Worm (Caenorhabditis elegans) whole organism, L1 larva: ENCODE results near the gene C17B7.3.

Source experiments
- C16A3.4 ChIP-seq: fragments of 150-350 bp; optimal IDR thresholded peaks from 2 replicates; lab custom pipeline; 2014; ENCODE audit warnings: missing biosample characterization, missing genetic modification characterization
- Y116A8C.19 ChIP-seq: sonication (generic microtip); optimal IDR thresholded peaks from 2 replicates; lab custom pipeline; 2016; ENCODE audit warnings: missing compliant biosample characterization, missing genetic modification characterization, borderline replicate concordance
- aha-1 ChIP-seq: fragments of 150-350 bp; optimal IDR thresholded peaks from 2 replicates; lab custom pipeline; 2014; ENCODE audit warnings: missing biosample characterization, missing genetic modification characterization
- ama-1 ChIP-seq: fragments of 150-350 bp; optimal IDR thresholded peaks from 2 replicates; lab custom pipeline; 2014
- blmp-1 ChIP-seq: fragments of 150-350 bp; optimal IDR thresholded peaks from 2 replicates; lab custom pipeline; 2014; ENCODE audit warnings: missing biosample characterization, missing genetic modification characterization
- ceh-63 ChIP-seq: fragments of 200-800 bp; sonication (Bioruptor generic); optimal IDR thresholded peaks from 2 replicates; lab custom pipeline; 2018; ENCODE audit warnings: mild to moderate bottlenecking, missing genetic modification characterization, missing compliant biosample characterization
- ceh-82 ChIP-seq, 3 experiments: fragments of 150-350 bp in 1 of 3; sonication (generic microtip) in 2 of 3; optimal IDR thresholded peaks; 2 replicates each; lab custom pipeline; 2014 to 2017; ENCODE audit warnings: missing biosample characterization in 3 of 3, missing genetic modification characterization in 3 of 3
- ceh-88 ChIP-seq: fragments of 200-800 bp; sonication (Bioruptor generic); IDR thresholded peaks from 2 replicates; pipeline ENCODE4 v1.3.6; 2022; ENCODE audit warnings: missing genetic modification characterization, missing compliant biosample characterization
- dpl-1 ChIP-seq, 3 experiments: fragments of 150-350 bp in 2 of 3; sonication (generic microtip) in 1 of 3; optimal IDR thresholded peaks; 2 replicates each; lab custom pipeline; 2014 to 2017; ENCODE audit warnings: missing biosample characterization in 3 of 3, missing genetic modification characterization in 3 of 3, missing genetic modification reagents in 3 of 3
- efl-1 ChIP-seq, 4 experiments: fragments of 150-350 bp; optimal IDR thresholded peaks in 3 of 4; peaks in 1 of 4; 1 replicate in 1 of 4; 2 replicates in 3 of 4; lab custom pipeline; 2014; ENCODE audit warnings: missing biosample characterization in 2 of 4, missing genetic modification characterization in 2 of 4, missing genetic modification reagents in 2 of 4
- elt-2 ChIP-seq: sonication (generic microtip); optimal IDR thresholded peaks from 2 replicates; lab custom pipeline; 2016; ENCODE audit warnings: missing genetic modification characterization, mild to moderate bottlenecking, inconsistent platforms, missing compliant biosample characterization, missing genetic modification reagents
- ets-5 ChIP-seq: fragments of 200-800 bp; sonication (Bioruptor generic); IDR thresholded peaks from 2 replicates; pipeline ENCODE4 v1.3.6; 2022; ENCODE audit warnings: missing genetic modification characterization, missing compliant biosample characterization
- fkh-8 ChIP-seq: sonication (generic microtip); optimal IDR thresholded peaks from 2 replicates; lab custom pipeline; 2016; ENCODE audit warnings: mild to moderate bottlenecking, missing genetic modification characterization, missing compliant biosample characterization
- hlh-17 ChIP-seq: fragments of 200-800 bp; sonication (Bioruptor generic); optimal IDR thresholded peaks from 2 replicates; lab custom pipeline; 2018; ENCODE audit warnings: missing genetic modification characterization, mild to moderate bottlenecking, missing compliant biosample characterization, moderate library complexity, borderline replicate concordance
- irx-1 ChIP-seq: sonication (generic microtip); optimal IDR thresholded peaks from 2 replicates; lab custom pipeline; 2016; ENCODE audit warnings: missing genetic modification characterization, missing compliant biosample characterization
- isw-1 ChIP-seq: fragments of 200-800 bp; sonication (Bioruptor generic); IDR thresholded peaks from 2 replicates; pipeline ENCODE4 v1.3.6; 2022; ENCODE audit warnings: missing genetic modification characterization, missing compliant biosample characterization
- jun-1 ChIP-seq: fragments of 150-350 bp; optimal IDR thresholded peaks from 2 replicates; lab custom pipeline; 2014; ENCODE audit warnings: missing biosample characterization, missing genetic modification reagents, missing genetic modification characterization
- lin-14 ChIP-seq: fragments of 200-800 bp; sonication (Bioruptor generic); optimal IDR thresholded peaks from 2 replicates; lab custom pipeline; 2018; ENCODE audit warnings: mild to moderate bottlenecking, missing genetic modification characterization, moderate library complexity, missing compliant biosample characterization
- lin-15B ChIP-seq: fragments of 150-350 bp; sonication (generic microtip); optimal IDR thresholded peaks from 3 replicates; lab custom pipeline; 2014; ENCODE audit warnings: missing biosample characterization, missing genetic modification characterization
- lin-35 ChIP-seq, 2 experiments: fragments of 150-350 bp; optimal IDR thresholded peaks; 2 replicates each; lab custom pipeline; 2014; ENCODE audit warnings: missing biosample characterization in 2 of 2, missing genetic modification characterization in 2 of 2, missing genetic modification reagents in 2 of 2
- mdl-1 ChIP-seq, 2 experiments: fragments of 150-350 bp; optimal IDR thresholded peaks; 2 replicates each; lab custom pipeline; 2014 to 2017; ENCODE audit warnings: missing biosample characterization in 2 of 2, missing genetic modification characterization in 2 of 2, inconsistent platforms in 1 of 2
- mef-2 ChIP-seq: fragments of 150-350 bp; optimal IDR thresholded peaks from 2 replicates; lab custom pipeline; 2014; ENCODE audit warnings: missing biosample characterization, missing genetic modification characterization
- nhr-11 ChIP-seq: fragments of 150-350 bp; optimal IDR thresholded peaks from 2 replicates; lab custom pipeline; 2014; ENCODE audit warnings: missing biosample characterization, missing genetic modification characterization
- nhr-12 ChIP-seq: sonication (generic microtip); optimal IDR thresholded peaks from 2 replicates; lab custom pipeline; 2017; ENCODE audit warnings: missing biosample characterization, missing genetic modification characterization
- nhr-19 ChIP-seq: fragments of 200-800 bp; sonication (Bioruptor generic); conservative IDR thresholded peaks from 2 replicates; pipeline ENCODE4 v1.3.6; 2022; ENCODE audit warnings: missing genetic modification characterization, missing compliant biosample characterization
- nhr-20 ChIP-seq: sonication (generic microtip); optimal IDR thresholded peaks from 2 replicates; lab custom pipeline; 2016; ENCODE audit warnings: mild to moderate bottlenecking, missing genetic modification characterization, missing compliant biosample characterization
- nhr-47 ChIP-seq: sonication (generic microtip); optimal IDR thresholded peaks from 2 replicates; lab custom pipeline; 2016; ENCODE audit warnings: mild to moderate bottlenecking, missing genetic modification characterization, moderate library complexity, missing compliant biosample characterization
- nhr-71 ChIP-seq: sonication (generic microtip); optimal IDR thresholded peaks from 2 replicates; lab custom pipeline; 2016; ENCODE audit warnings: mild to moderate bottlenecking, missing genetic modification characterization, moderate library complexity, missing compliant biosample characterization
- nhr-76 ChIP-seq: sonication (generic microtip); optimal IDR thresholded peaks from 2 replicates; lab custom pipeline; 2017; ENCODE audit warnings: missing biosample characterization, missing genetic modification characterization
- nhr-84 ChIP-seq: sonication (generic microtip); optimal IDR thresholded peaks from 2 replicates; lab custom pipeline; 2017; ENCODE audit warnings: missing biosample characterization, missing genetic modification characterization
- nhr-85 ChIP-seq: sonication (generic microtip); peaks from one replicate; lab custom pipeline; 2016; ENCODE audit warnings: missing genetic modification characterization, inconsistent platforms, missing compliant biosample characterization
- pag-3 ChIP-seq: sonication (generic microtip); optimal IDR thresholded peaks from 2 replicates; lab custom pipeline; 2017; ENCODE audit warnings: missing genetic modification characterization, mild to moderate bottlenecking, missing compliant biosample characterization, antibody characterized with exemption, borderline replicate concordance; ENCODE audit not compliant: insufficient read depth
- pax-3 ChIP-seq: fragments of 200-800 bp; sonication (Bioruptor generic); optimal IDR thresholded peaks from 2 replicates; lab custom pipeline; 2018; ENCODE audit warnings: mild to moderate bottlenecking, missing genetic modification characterization, moderate library complexity, missing compliant biosample characterization
- pqm-1 ChIP-seq: sonication (generic microtip); optimal IDR thresholded peaks from 3 replicates; lab custom pipeline; 2017; ENCODE audit warnings: missing biosample characterization, missing genetic modification characterization
- rnt-1 ChIP-seq: sonication (generic microtip); optimal IDR thresholded peaks from 2 replicates; lab custom pipeline; 2016; ENCODE audit warnings: mild to moderate bottlenecking, missing genetic modification characterization, moderate library complexity, missing compliant biosample characterization
- skn-1 ChIP-seq: fragments of 150-350 bp; optimal IDR thresholded peaks from 2 replicates; lab custom pipeline; 2014; ENCODE audit warnings: missing biosample characterization, missing genetic modification characterization
- snpc-4 ChIP-seq: fragments of 150-350 bp; optimal IDR thresholded peaks from 2 replicates; lab custom pipeline; 2014; ENCODE audit warnings: missing biosample characterization, missing genetic modification characterization
- snu-23 ChIP-seq: sonication (generic microtip); optimal IDR thresholded peaks from 2 replicates; lab custom pipeline; 2016; ENCODE audit warnings: missing genetic modification characterization, missing compliant biosample characterization
- sox-4 ChIP-seq: sonication (generic microtip); optimal IDR thresholded peaks from 2 replicates; lab custom pipeline; 2016; ENCODE audit warnings: missing genetic modification characterization, missing compliant biosample characterization
- sup-37 ChIP-seq: fragments of 200-800 bp; sonication (Bioruptor generic); optimal IDR thresholded peaks from 2 replicates; lab custom pipeline; 2018; ENCODE audit warnings: mild to moderate bottlenecking, missing genetic modification characterization, missing compliant biosample characterization
- swsn-7 ChIP-seq: sonication (generic microtip); optimal IDR thresholded peaks from 2 replicates; lab custom pipeline; 2016; ENCODE audit warnings: missing genetic modification characterization, missing compliant biosample characterization
- tbx-2 ChIP-seq: sonication (generic microtip); optimal IDR thresholded peaks from 2 replicates; lab custom pipeline; 2016; ENCODE audit warnings: missing genetic modification characterization, missing compliant biosample characterization
- unc-98 ChIP-seq: fragments of 200-800 bp; sonication (Bioruptor generic); IDR thresholded peaks from 2 replicates; pipeline ENCODE4 v1.3.6; 2022; ENCODE audit warnings: missing genetic modification characterization, missing compliant biosample characterization
- xbp-1 ChIP-seq: sonication (generic microtip); optimal IDR thresholded peaks from 2 replicates; lab custom pipeline; 2016; ENCODE audit warnings: missing genetic modification characterization, missing compliant biosample characterization
- zip-4 ChIP-seq: fragments of 200-800 bp; sonication (Bioruptor generic); optimal IDR thresholded peaks from 2 replicates; lab custom pipeline; 2018; ENCODE audit warnings: mild to moderate bottlenecking, missing genetic modification characterization, moderate library complexity, missing compliant biosample characterization

The C17B7.3 gene

DNA sequence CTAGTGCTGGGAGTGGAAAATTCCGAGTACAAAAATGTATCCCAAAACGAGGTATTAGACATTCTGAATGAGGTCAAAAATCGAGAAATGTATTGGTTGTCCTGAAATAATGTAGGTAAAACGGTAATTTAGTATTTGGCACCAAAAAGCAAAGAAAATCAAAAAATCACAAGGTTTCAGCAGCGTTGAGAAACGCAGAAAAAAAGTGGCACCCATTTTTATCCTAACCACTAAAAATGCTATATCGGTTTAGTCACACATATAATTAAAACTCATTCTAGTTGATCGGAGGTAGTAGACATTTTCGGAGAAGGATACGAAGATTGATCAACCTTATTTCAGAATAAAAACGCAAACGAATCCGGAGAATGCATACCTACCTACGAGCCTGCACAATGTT lies 30.1 kb downstream of the C17B7.3 start, which contains the start of gene srx-121:
srx-121 (minus strand) TSS at position 101 of the 400 bp plus-strand sequence.
- TF ChIP-seq pag-3 (tag; lab: Kevin White, UChicago): no peak
- no peak for TF ChIP-seq nhr-11 (tag; lab: Kevin White, UChicago)
- no peak for TF ChIP-seq tbx-2
- no peak for TF ChIP-seq jun-1 (tag; lab: Kevin White, UChicago)
- no peak for TF ChIP-seq pax-3 (tag; lab: Kevin White, UChicago)
- no peak for TF ChIP-seq pqm-1 (tag; lab: Kevin White, UChicago)
- TF ChIP-seq elt-2 (tag; lab: Kevin White, UChicago): no peak
- TF ChIP-seq C16A3.4 (tag; lab: Kevin White, UChicago): no peak

DNA sequence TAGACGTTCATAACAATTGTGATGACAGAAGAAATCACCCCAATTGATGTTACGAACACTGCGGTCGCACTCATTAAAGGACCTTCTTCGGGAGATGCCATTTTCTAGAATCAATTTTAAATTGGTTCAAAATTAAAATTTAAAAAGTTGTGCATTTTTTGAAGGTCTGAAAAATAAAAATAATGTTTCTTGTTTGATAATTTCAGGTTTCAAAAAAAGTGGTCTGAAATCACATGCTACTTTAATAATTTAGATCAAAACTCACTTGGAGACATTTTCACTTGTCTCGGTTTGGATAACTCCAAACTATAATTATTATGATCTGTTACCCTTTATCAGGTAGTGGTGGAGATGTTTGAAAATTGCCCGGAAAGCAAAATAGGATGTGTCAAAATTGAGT lies 34.4 kb downstream of the C17B7.3 start, which contains the start of gene srbc-2:
srbc-2 (minus strand) TSS at position 101 of the 400 bp plus-strand sequence.
- no peak for TF ChIP-seq elt-2 (tag; lab: Kevin White, UChicago)
- TF ChIP-seq mdl-1 (tag; optimal IDR thresholded peaks at IDR 0.05; lab: Kevin White, UChicago): no peak
- no peak for TF ChIP-seq skn-1 (tag; lab: Kevin White, UChicago)
- no peak for TF ChIP-seq ceh-88
- no peak for TF ChIP-seq ceh-82 (tag; optimal IDR thresholded peaks at IDR 0.05; lab: Kevin White, UChicago)
- TF ChIP-seq ama-1: no peak
- no peak for TF ChIP-seq hlh-17 (GFP tag; lab: Kevin White, UChicago)
- no peak for TF ChIP-seq nhr-85
- TF ChIP-seq lin-15B (tag; lab: Kevin White, UChicago): no peak
- no peak for TF ChIP-seq ets-5
- TF ChIP-seq isw-1: no peak
- no peak for TF ChIP-seq nhr-11 (tag; lab: Kevin White, UChicago)
- no peak for TF ChIP-seq nhr-12 (tag; lab: Kevin White, UChicago)
- no peak for TF ChIP-seq nhr-84 (tag; lab: Kevin White, UChicago)
- no peak for TF ChIP-seq Y116A8C.19 (tag; lab: Kevin White, UChicago)
- TF ChIP-seq mef-2 (tag; lab: Kevin White, UChicago): no peak
- no peak for TF ChIP-seq irx-1 (tag; lab: Kevin White, UChicago)
- no peak for TF ChIP-seq fkh-8

DNA sequence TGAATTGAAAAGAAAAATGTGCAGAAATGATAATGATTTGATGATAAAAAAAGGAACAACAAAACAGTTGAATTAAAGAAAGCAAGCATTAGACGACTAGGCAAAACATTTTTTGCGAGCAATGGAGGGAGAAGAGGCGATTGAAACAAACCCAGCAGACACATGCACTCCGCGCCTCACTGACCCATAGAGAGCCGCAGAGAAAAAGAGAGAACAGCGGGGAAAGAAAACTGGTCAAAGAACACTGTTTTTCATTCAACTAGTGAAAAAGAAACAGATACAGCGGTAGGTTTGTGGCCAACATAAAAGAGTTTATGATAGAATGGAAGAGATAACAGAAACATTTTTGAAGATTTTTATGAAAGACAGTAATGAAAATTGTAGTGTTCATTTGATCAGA lies 45.7 kb downstream of the C17B7.3 start:
- TF ChIP-seq mdl-1 (tag; optimal IDR thresholded peaks at IDR 0.05; lab: Kevin White, UChicago) (no peak), rnt-1 (peak; percentile 58), efl-1 (optimal IDR thresholded peaks at IDR 0.05; lab: Kevin White, UChicago) (peak; percentile 15 to 17), efl-1 (GFP tag; optimal IDR thresholded peaks at IDR 0.05 in 1 of 2; lab: Kevin White, UChicago) (no peak), snu-23 (GFP tag; lab: Kevin White, UChicago) (peak; percentile 42), nhr-19 (GFP tag; lab: Robert Waterston, UW) (peak; percentile 53), nhr-84 (tag; lab: Kevin White, UChicago) (no peak), dpl-1 (GFP tag; optimal IDR thresholded peaks at IDR 0.05; lab: Kevin White, UChicago) (peak in 2 of 3 experiments; percentile 15 to 17), unc-98 (GFP tag; lab: Robert Waterston, UW) (no peak), blmp-1 (tag; lab: Kevin White, UChicago) (peak; percentile 26), sup-37 (no peak), nhr-85 (peak; percentile 49), ceh-82 (tag; optimal IDR thresholded peaks at IDR 0.05; lab: Kevin White, UChicago) (no peak), lin-35 (GFP tag; optimal IDR thresholded peaks at IDR 0.05; lab: Kevin White, UChicago) (peak in 1 of 2 experiments; percentile 14), nhr-47 (peak; percentile 21), lin-14 (GFP tag; lab: Kevin White, UChicago) (peak; percentile 85), snpc-4 (tag; lab: Kevin White, UChicago) (no peak), ceh-63 (GFP tag; lab: Kevin White, UChicago) (no peak), nhr-76 (tag; lab: Kevin White, UChicago) (no peak), ama-1 (no peak), aha-1 (tag; lab: Kevin White, UChicago) (no peak), swsn-7 (tag; lab: Kevin White, UChicago) (no peak), nhr-71 (peak; percentile 52), nhr-20 (peak; percentile 60), zip-4 (GFP tag; lab: Kevin White, UChicago) (no peak), pag-3 (tag; lab: Kevin White, UChicago) (no peak), xbp-1 (no peak), sox-4 (no peak)
